Fruit fly (Drosophila melanogaster): Measurements from ENCODE around the gene BigH1.

dm6 chr3R:14694583-14694982 lies 31.3 kb downstream of the BigH1 start:
- TF ChIP-seq CG1832 (GFP tag; optimal IDR thresholded peaks at IDR 0.05), result no peak
- no peak for TF ChIP-seq h (optimal IDR thresholded peaks at IDR 0.05)
- TF ChIP-seq en (GFP tag; optimal IDR thresholded peaks at IDR 0.05), result no peak
- no peak for TF ChIP-seq Bdp1 (GFP tag; optimal IDR thresholded peaks at IDR 0.05)

Data from whole organism, embryonic.